Worm (Caenorhabditis elegans): ENCODE data around the gene phat-5.

DNA sequence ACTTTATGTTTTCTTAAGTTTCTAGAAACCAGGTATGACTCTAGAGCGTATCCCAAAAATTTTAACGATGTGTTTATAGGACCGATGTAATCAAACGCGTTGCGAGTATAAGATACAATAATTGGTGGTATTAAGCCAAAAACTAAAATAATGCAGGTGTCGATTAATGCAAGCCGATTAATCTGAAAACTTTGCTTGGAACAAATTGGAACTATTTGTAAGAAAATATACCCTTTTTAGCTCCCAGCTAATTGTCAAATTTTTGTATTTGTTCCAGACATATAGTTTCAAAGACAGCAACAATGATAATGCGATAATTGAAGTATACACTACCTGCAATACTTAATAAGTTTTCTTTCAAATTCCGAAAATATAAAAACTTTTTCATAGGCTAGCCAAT lies 41.0 kb downstream of the phat-5 start, which contains the start of gene srh-211:
- TF ChIP-seq lin-11 (tag; optimal IDR thresholded peaks at IDR 0.05) (no peak), pax-1 (tag; optimal IDR thresholded peaks at IDR 0.05) (no peak), unc-55 (GFP tag; optimal IDR thresholded peaks at IDR 0.05) (no peak), pqm-1 (tag; optimal IDR thresholded peaks at IDR 0.05) (no peak), fkh-10 (GFP tag; optimal IDR thresholded peaks at IDR 0.05) (no peak), Y22D7AL.16 (tag; optimal IDR thresholded peaks at IDR 0.05) (no peak), eyg-1 (tag; optimal IDR thresholded peaks at IDR 0.05) (no peak), ceh-18 (tag; optimal IDR thresholded peaks at IDR 0.05) (no peak), ceh-24 (tag; optimal IDR thresholded peaks at IDR 0.05) (no peak), hlh-15 (tag; optimal IDR thresholded peaks at IDR 0.05) (no peak)

Measured in whole organism, late embryonic.